In the genomic region with DNA sequence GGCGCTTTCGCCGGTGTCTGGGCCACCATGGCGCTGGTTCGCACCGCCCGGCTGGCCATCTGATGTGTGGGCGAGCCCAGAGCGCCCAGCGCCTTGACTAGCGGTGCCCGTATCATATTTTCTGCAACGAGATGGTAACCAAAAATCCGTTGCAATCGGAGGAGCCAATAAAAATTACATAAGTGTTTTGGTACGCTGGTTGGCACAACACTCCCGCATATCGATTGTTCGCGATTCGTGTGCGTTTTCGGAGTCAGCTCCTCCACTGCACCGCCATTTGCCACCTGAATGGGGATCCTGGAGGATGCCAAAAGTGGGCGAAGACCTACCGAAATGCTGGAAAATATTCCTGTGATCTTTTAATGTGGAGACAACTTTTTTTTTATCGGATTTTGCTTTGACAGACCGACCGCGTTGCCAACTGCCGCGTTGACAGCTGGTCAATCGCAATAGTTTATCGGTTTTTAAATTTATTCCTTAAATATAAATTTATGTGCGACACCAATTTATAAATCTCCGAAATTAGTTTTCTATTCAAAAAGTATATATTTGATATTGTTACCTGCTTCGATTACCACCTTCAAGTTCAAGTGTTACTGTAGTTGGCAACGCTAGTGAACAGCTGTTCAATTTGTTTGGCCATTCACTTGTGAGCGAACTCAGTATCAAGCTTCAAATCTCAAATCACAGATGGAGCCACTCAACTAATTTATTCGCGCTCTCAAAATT, we compare ENCODE assay signal across 5 fruit fly cellular contexts.
TF ChIP-seq lines count a peak whose summit lies in the region.

A gene (minus strand): TSS at position 420 of the 729 bp plus-strand sequence.

- peak; percentile 67 to 87 for TF ChIP-seq CTCF in S2 (optimal IDR thresholded peaks at IDR 0.05; lab: Kevin White, UChicago)
- TF ChIP-seq CTCF in whole organism, embryonic (GFP tag; optimal IDR thresholded peaks at IDR 0.05; lab: Kevin White, UChicago), result peak; percentile 93

TF ChIP-seq in whole organism, adult, 20 proteins besides CTCF, POLR2A, EP300 and RAD21:
- peak; percentile 35 for TF ChIP-seq bab1 (GFP tag; optimal IDR thresholded peaks at IDR 0.05; lab: Kevin White, UChicago)
- TF ChIP-seq CG33017 (tag; optimal IDR thresholded peaks at IDR 0.05; lab: Kevin White, UChicago), result no peak

TF ChIP-seq in whole organism, embryonic, 481 proteins besides CTCF, POLR2A, EP300 and RAD21 (continues in another document):
- no peak for TF ChIP-seq CG11247 (GFP tag; IDR thresholded peaks at IDR 0.05; lab: Robert Waterston, UW)
- no peak for TF ChIP-seq CG4328 (GFP tag; optimal IDR thresholded peaks at IDR 0.05; lab: Kevin White, UChicago)
- no peak for TF ChIP-seq Xbp1 (GFP tag; optimal IDR thresholded peaks at IDR 0.05; lab: Kevin White, UChicago)
- peak; percentile 46 for TF ChIP-seq sqz (GFP tag; optimal IDR thresholded peaks at IDR 0.05; lab: Kevin White, UChicago)
- peak; percentile 56 for TF ChIP-seq YL-1 (GFP tag; optimal IDR thresholded peaks at IDR 0.05; lab: Kevin White, UChicago)
- no peak for TF ChIP-seq zfh1 (GFP tag; IDR thresholded peaks at IDR 0.05; lab: Robert Waterston, UW)
- TF ChIP-seq MBD-R2 (GFP tag; IDR thresholded peaks at IDR 0.05; lab: Robert Waterston, UW), result peak; percentile 43; the same call in 1 of the 2 replicates
- TF ChIP-seq CG7786 (GFP tag; optimal IDR thresholded peaks at IDR 0.05; lab: Kevin White, UChicago), result no peak
- TF ChIP-seq CG12219 (GFP tag; optimal IDR thresholded peaks at IDR 0.05; lab: Kevin White, UChicago), result no peak
- no peak for TF ChIP-seq CG17568 (GFP tag; optimal IDR thresholded peaks at IDR 0.05; lab: Kevin White, UChicago)
- TF ChIP-seq CG13123 (GFP tag; optimal IDR thresholded peaks at IDR 0.05; lab: Kevin White, UChicago), result no peak
- TF ChIP-seq Xrp1 (GFP tag; IDR thresholded peaks at IDR 0.05; lab: Robert Waterston, UW), result no peak
- TF ChIP-seq CG3281 (GFP tag; optimal IDR thresholded peaks at IDR 0.05; lab: Kevin White, UChicago), result no peak
- TF ChIP-seq crp (GFP tag; optimal IDR thresholded peaks at IDR 0.05; lab: Kevin White, UChicago), result peak; percentile 55 to 93
- no peak for TF ChIP-seq az2 (GFP tag; optimal IDR thresholded peaks at IDR 0.05; lab: Kevin White, UChicago)
- no peak for TF ChIP-seq CG17385 (GFP tag; optimal IDR thresholded peaks at IDR 0.05; lab: Kevin White, UChicago)
- TF ChIP-seq kay (GFP tag; optimal IDR thresholded peaks at IDR 0.05; lab: Kevin White, UChicago), result no peak
- no peak for TF ChIP-seq disco-r (GFP tag; optimal IDR thresholded peaks at IDR 0.05; lab: Kevin White, UChicago)
- TF ChIP-seq ac (GFP tag; optimal IDR thresholded peaks at IDR 0.05; lab: Kevin White, UChicago), result no peak
- no peak for TF ChIP-seq CG31388 (GFP tag; optimal IDR thresholded peaks at IDR 0.05; lab: Kevin White, UChicago)
- no peak for TF ChIP-seq CG34224 (GFP tag; IDR thresholded peaks at IDR 0.05; lab: Robert Waterston, UW; ENCODE audit: partially characterized antibody)
- no peak for TF ChIP-seq en (GFP tag; optimal IDR thresholded peaks at IDR 0.05; lab: Kevin White, UChicago)
- no peak for TF ChIP-seq gsb (GFP tag; IDR thresholded peaks at IDR 0.05; lab: Robert Waterston, UW)
- TF ChIP-seq repo (GFP tag; optimal IDR thresholded peaks at IDR 0.05; lab: Kevin White, UChicago), result no peak
- TF ChIP-seq CG9817 (tag; optimal IDR thresholded peaks at IDR 0.05; lab: Kevin White, UChicago), result no peak
- peak; percentile 45 for TF ChIP-seq stwl (tag; optimal IDR thresholded peaks at IDR 0.05; lab: Kevin White, UChicago)
- peak; percentile 77 for TF ChIP-seq Sin3A (optimal IDR thresholded peaks at IDR 0.05; lab: Kevin White, UChicago)

TF ChIP-seq in whole organism, prepupa, 60 proteins besides CTCF, POLR2A, EP300 and RAD21:
- TF ChIP-seq CG1621 (tag; optimal IDR thresholded peaks at IDR 0.05; lab: Kevin White, UChicago) (no peak), Gug (GFP tag; IDR thresholded peaks at IDR 0.05; lab: Robert Waterston, UW) (no peak), Eip78C (GFP tag; lab: Kevin White, UChicago) (peak; percentile 63), achi (GFP tag; optimal IDR thresholded peaks at IDR 0.05; lab: Kevin White, UChicago) (peak; percentile 100), vri (GFP tag; optimal IDR thresholded peaks at IDR 0.05; lab: Kevin White, UChicago) (peak; percentile 46)
TF ChIP-seq in whole organism, prepupa: peak in this region for 3.

TF ChIP-seq in whole organism, wandering third instar larva, 38 proteins besides CTCF, POLR2A, EP300 and RAD21:
- TF ChIP-seq Myc (optimal IDR thresholded peaks at IDR 0.05; lab: Kevin White, UChicago) (peak; percentile 82), tai (GFP tag; optimal IDR thresholded peaks at IDR 0.05; lab: Kevin White, UChicago) (no peak), dmrt93B (GFP tag; optimal IDR thresholded peaks at IDR 0.05; lab: Kevin White, UChicago) (no peak), sage (GFP tag; optimal IDR thresholded peaks at IDR 0.05; lab: Kevin White, UChicago) (no peak), Sp1 (GFP tag; optimal IDR thresholded peaks at IDR 0.05; lab: Kevin White, UChicago) (no peak), Hnf4 (GFP tag; optimal IDR thresholded peaks at IDR 0.05; lab: Kevin White, UChicago) (no peak), sv (GFP tag; optimal IDR thresholded peaks at IDR 0.05; lab: Kevin White, UChicago) (no peak)
